Fruit fly (Drosophila melanogaster) Kc167 (cell line): Measurements from ENCODE around the gene CG34328.

Source experiments
- Myc ChIP-seq: fragments of >200 bp; optimal IDR thresholded peaks from 2 replicates; lab custom pipeline; 2017; ENCODE audit warnings: missing external identifiers
- Sin3A ChIP-seq: fragments of >200 bp; optimal IDR thresholded peaks from 2 replicates; lab custom pipeline; 2018; ENCODE audit warnings: missing external identifiers
- h ChIP-seq: fragments of >200 bp; optimal IDR thresholded peaks from 3 replicates; lab custom pipeline; 2018; ENCODE audit warnings: missing external identifiers
- insv ChIP-seq: fragments of >200 bp; optimal IDR thresholded peaks from 3 replicates; lab custom pipeline; 2018; ENCODE audit warnings: missing external identifiers
- psq ChIP-seq: fragments of >200 bp; optimal IDR thresholded peaks from 2 replicates; lab custom pipeline; 2017; ENCODE audit warnings: missing external identifiers
- ttk ChIP-seq: sonication (Bioruptor generic); optimal IDR thresholded peaks from 2 replicates; lab custom pipeline; 2017; ENCODE audit warnings: missing external identifiers

The CG34328 gene

dm6 chrX:18399965-18400364 lies at the start of gene CG34328:
Gene CG34328 (minus strand): TSS chrX:18400065.
- TF ChIP-seq psq (lab: Kevin White, UChicago) (no peak), insv (lab: Kevin White, UChicago) (no peak), h (lab: Kevin White, UChicago) (no peak), Myc (lab: Kevin White, UChicago) (no peak), Sin3A (lab: Kevin White, UChicago) (no peak), ttk (lab: Kevin White, UChicago) (no peak)

dm6 chrX:18440481-18440880 lies 40.6 kb upstream of the CG34328 start, which contains the start of gene CG32548:
Gene CG32548 (minus strand): TSS chrX:18440581.
- TF ChIP-seq psq (lab: Kevin White, UChicago): no peak
- no peak for TF ChIP-seq h (lab: Kevin White, UChicago)
- TF ChIP-seq ttk (lab: Kevin White, UChicago): no peak
- TF ChIP-seq insv (lab: Kevin White, UChicago): no peak
- TF ChIP-seq Myc (lab: Kevin White, UChicago): no peak
- no peak for TF ChIP-seq Sin3A (lab: Kevin White, UChicago)

dm6 chrX:18439367-18439766 lies 39.5 kb upstream of the CG34328 start, which contains the start of gene CG43841:
Gene CG43841 (plus strand): TSS chrX:18439667.
- TF ChIP-seq insv (lab: Kevin White, UChicago): no peak
- no peak for TF ChIP-seq Sin3A (lab: Kevin White, UChicago)
- no peak for TF ChIP-seq psq (lab: Kevin White, UChicago)
- no peak for TF ChIP-seq h (lab: Kevin White, UChicago)
- TF ChIP-seq Myc (lab: Kevin White, UChicago): no peak

dm6 chrX:18438568-18438967 lies 38.7 kb upstream of the CG34328 start, which contains the start of gene CG32551:
Gene CG32551 (plus strand): TSS chrX:18438868.
- no peak for TF ChIP-seq Sin3A (lab: Kevin White, UChicago)
- TF ChIP-seq insv (lab: Kevin White, UChicago): no peak

- no peak for TF ChIP-seq h (lab: Kevin White, UChicago)
- TF ChIP-seq Sin3A (lab: Kevin White, UChicago): no peak
- no peak for TF ChIP-seq insv (lab: Kevin White, UChicago)
- TF ChIP-seq Myc (lab: Kevin White, UChicago): no peak
- no peak for TF ChIP-seq psq (lab: Kevin White, UChicago)
These were observed 37.3 kb upstream of the CG34328 start, which contains the start of gene CG6290 for dm6 chrX:18437190-18437589. Gene CG6290 (plus strand): TSS chrX:18437490.

- no peak for TF ChIP-seq insv (lab: Kevin White, UChicago)
- TF ChIP-seq Sin3A (lab: Kevin White, UChicago): no peak
- TF ChIP-seq Myc (lab: Kevin White, UChicago): no peak
- TF ChIP-seq psq (lab: Kevin White, UChicago): no peak
- TF ChIP-seq ttk (lab: Kevin White, UChicago): no peak
- no peak for TF ChIP-seq h (lab: Kevin White, UChicago)
These were observed 22.2 kb upstream of the CG34328 start, which contains the start of gene CG42323 for dm6 chrX:18422112-18422511. Gene CG42323 (plus strand): TSS chrX:18422413.

- TF ChIP-seq psq (lab: Kevin White, UChicago) (no peak), insv (lab: Kevin White, UChicago) (no peak), h (lab: Kevin White, UChicago) (no peak), Sin3A (lab: Kevin White, UChicago) (no peak)
These were observed 15.2 kb upstream of the CG34328 start, which contains the start of gene CG15056 for dm6 chrX:18415115-18415514. Gene CG15056 (plus strand): TSS chrX:18415415.

- no peak for TF ChIP-seq ttk (lab: Kevin White, UChicago)
- TF ChIP-seq h (lab: Kevin White, UChicago): no peak
- no peak for TF ChIP-seq psq (lab: Kevin White, UChicago)
- no peak for TF ChIP-seq insv (lab: Kevin White, UChicago)
- TF ChIP-seq Myc (lab: Kevin White, UChicago): no peak
- no peak for TF ChIP-seq Sin3A (lab: Kevin White, UChicago)
These were observed 10.1 kb upstream of the CG34328 start, which contains the start of gene Nt5b for dm6 chrX:18409938-18410337. Gene Nt5b (minus strand): TSS chrX:18410144.

dm6 chrX:18409449-18409848 lies 9.6 kb upstream of the CG34328 start:
- TF ChIP-seq psq (lab: Kevin White, UChicago) (no peak), Myc (lab: Kevin White, UChicago) (no peak), h (lab: Kevin White, UChicago) (no peak), Sin3A (lab: Kevin White, UChicago) (no peak), ttk (lab: Kevin White, UChicago) (no peak), insv (lab: Kevin White, UChicago) (no peak)

dm6 chrX:18407394-18407721 lies 7.5 kb upstream of the CG34328 start:
- TF ChIP-seq insv (lab: Kevin White, UChicago) (no peak), Sin3A (lab: Kevin White, UChicago) (no peak), Myc (lab: Kevin White, UChicago) (no peak), h (lab: Kevin White, UChicago) (no peak), ttk (lab: Kevin White, UChicago) (no peak), psq (lab: Kevin White, UChicago) (no peak)

dm6 chrX:18406593-18407393 lies 6.9 kb upstream of the CG34328 start:
- TF ChIP-seq insv (lab: Kevin White, UChicago): no peak

dm6 chrX:18405567-18406059 lies 5.7 kb upstream of the CG34328 start:
- no peak for TF ChIP-seq psq (lab: Kevin White, UChicago)
